Worm (Caenorhabditis elegans) whole organism, early embryonic: ENCODE data around the gene frpr-7.

ENCODE experiments used
- F13C5.2 ChIP-seq: sonication (generic microtip); optimal IDR thresholded peaks from 2 replicates; lab custom pipeline; 2017; ENCODE audit warnings: mild to moderate bottlenecking, missing genetic modification characterization, inconsistent platforms, missing compliant biosample characterization
- aly-1 ChIP-seq: sonication (generic microtip); optimal IDR thresholded peaks from 2 replicates; lab custom pipeline; 2016; ENCODE audit warnings: missing genetic modification characterization, missing compliant biosample characterization
- ama-1 ChIP-seq: fragments of 150-350 bp; optimal IDR thresholded peaks from 2 replicates; lab custom pipeline; 2014
- ceh-36 ChIP-seq: sonication (generic microtip); optimal IDR thresholded peaks from 2 replicates; lab custom pipeline; 2016; ENCODE audit warnings: missing genetic modification characterization, inconsistent platforms, missing compliant biosample characterization
- ets-7 ChIP-seq: sonication (generic microtip); optimal IDR thresholded peaks from 2 replicates; lab custom pipeline; 2016; ENCODE audit warnings: missing genotype, missing genetic modification characterization, missing compliant biosample characterization
- flt-1 ChIP-seq: fragments of 200-800 bp; sonication (Bioruptor generic); IDR thresholded peaks from 2 replicates; pipeline ENCODE4 v1.3.6; 2022; ENCODE audit warnings: missing genetic modification characterization, missing compliant biosample characterization
- hmbx-1 ChIP-seq: sonication (generic microtip); optimal IDR thresholded peaks from 2 replicates; lab custom pipeline; 2016; ENCODE audit warnings: mild to moderate bottlenecking, missing genetic modification characterization, missing compliant biosample characterization
- hnd-1 ChIP-seq: sonication (generic microtip); optimal IDR thresholded peaks from 2 replicates; lab custom pipeline; 2016; ENCODE audit warnings: missing genetic modification characterization, missing compliant biosample characterization
- pes-1 ChIP-seq: fragments of 200-800 bp; sonication (Bioruptor generic); IDR thresholded peaks from 2 replicates; pipeline ENCODE4 v1.3.6; 2022; ENCODE audit warnings: missing genetic modification reagents, missing genetic modification characterization, missing compliant biosample characterization
- sea-1 ChIP-seq: fragments of 200-800 bp; sonication (Bioruptor generic); conservative IDR thresholded peaks from 2 replicates; pipeline ENCODE4 v1.3.6; 2022; ENCODE audit warnings: missing genetic modification characterization, missing compliant biosample characterization
- tbx-37 ChIP-seq: fragments of 200-800 bp; sonication (Bioruptor generic); conservative IDR thresholded peaks from 2 replicates; pipeline ENCODE4 v1.3.6; 2022; ENCODE audit warnings: missing genetic modification reagents, missing genetic modification characterization, missing compliant biosample characterization
- tra-4 ChIP-seq: sonication (generic microtip); optimal IDR thresholded peaks from 2 replicates; lab custom pipeline; 2017; ENCODE audit warnings: missing genetic modification characterization, missing compliant biosample characterization

DNA sequence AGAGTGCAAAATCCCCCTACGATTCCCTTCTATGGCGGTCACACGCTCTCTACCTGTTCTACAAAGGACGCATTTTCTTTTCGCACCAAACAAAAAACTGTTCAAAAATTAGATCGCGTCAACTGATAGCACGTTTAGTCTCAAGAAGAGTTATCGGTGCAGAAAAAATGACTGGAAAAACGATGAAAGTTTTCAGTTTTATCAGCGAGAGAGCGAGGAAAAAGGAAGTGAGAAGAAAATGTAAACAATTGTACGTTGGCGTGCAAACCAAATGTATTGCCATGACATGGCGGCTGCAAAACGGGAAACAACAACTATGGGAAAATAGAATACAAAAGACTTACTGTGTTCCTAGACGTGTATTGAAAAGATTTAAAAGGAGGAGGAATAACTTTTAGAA is 42.1 kb downstream of the frpr-7 start:
- TF ChIP-seq ama-1 (lab: Kevin White, UChicago) = no peak
- no peak for TF ChIP-seq tbx-37 (GFP tag; lab: Robert Waterston, UW)
- TF ChIP-seq ceh-36 (tag; lab: Kevin White, UChicago) = no peak
- no peak for TF ChIP-seq flt-1
- TF ChIP-seq pes-1 (GFP tag; lab: Robert Waterston, UW) = no peak
- no peak for TF ChIP-seq tra-4 (tag; lab: Kevin White, UChicago)
- TF ChIP-seq ets-7 (tag; lab: Kevin White, UChicago) = no peak
- no peak for TF ChIP-seq aly-1 (tag; lab: Kevin White, UChicago)
- no peak for TF ChIP-seq F13C5.2 (tag; lab: Kevin White, UChicago)
- no peak for TF ChIP-seq sea-1 (GFP tag; lab: Robert Waterston, UW)
- TF ChIP-seq hmbx-1 = no peak
- TF ChIP-seq hnd-1 (tag; lab: Kevin White, UChicago) = no peak
